Fruit fly (Drosophila melanogaster) whole organism, adult: ENCODE measurements around the gene Eip63E.

Experiments used
- CG14711 ChIP-seq: fragments of 200-800 bp; sonication (Bioruptor generic); optimal IDR thresholded peaks from 2 replicates; lab custom pipeline; 2018; ENCODE audit warnings: missing biosample characterization, mild to moderate bottlenecking, missing genetic modification characterization, moderate library complexity
- CG33017 ChIP-seq: fragments of 200-800 bp; sonication (Bioruptor generic); optimal IDR thresholded peaks from 2 replicates; lab custom pipeline; 2018; ENCODE audit warnings: missing biosample characterization, mild to moderate bottlenecking, missing genetic modification characterization, moderate library complexity
- bab1 ChIP-seq: fragments of 200-800 bp; sonication (Bioruptor generic); optimal IDR thresholded peaks from 3 replicates; lab custom pipeline; 2019; ENCODE audit warnings: missing biosample characterization, mild to moderate bottlenecking, missing genetic modification characterization, moderate library complexity
- cnc ChIP-seq, 2 experiments: fragments of >200 bp; optimal IDR thresholded peaks; 2 replicates each; lab custom pipeline; 2017

dm6 chr3L:3639324-3639723, 123.8 kb downstream of the Eip63E start:
- no peak for TF ChIP-seq CG14711
- TF ChIP-seq bab1 (GFP tag; lab: Kevin White, UChicago) = no peak
- no peak for TF ChIP-seq cnc (optimal IDR thresholded peaks at IDR 0.05; lab: Kevin White, UChicago)
- TF ChIP-seq CG33017 (tag; lab: Kevin White, UChicago) = no peak
